Fruit fly (Drosophila melanogaster) whole organism, prepupa: ENCODE data around the gene SP1029.

Source experiments
- Blimp-1 ChIP-seq: fragments of 200-800 bp; sonication (Bioruptor generic); optimal IDR thresholded peaks from 3 replicates; lab custom pipeline; 2017; ENCODE audit warnings: missing biosample characterization, missing genetic modification characterization, mild to moderate bottlenecking, moderate library complexity, missing genetic modification reagents
- CG10631 ChIP-seq: fragments of 200-800 bp; sonication (Bioruptor generic); optimal IDR thresholded peaks from 2 replicates; lab custom pipeline; 2016; ENCODE audit warnings: missing biosample characterization, missing genetic modification characterization
- CG10669 ChIP-seq: fragments of 200-800 bp; sonication (Bioruptor generic); optimal IDR thresholded peaks from 3 replicates; lab custom pipeline; 2018; ENCODE audit warnings: missing biosample characterization, mild to moderate bottlenecking, missing genetic modification characterization, moderate library complexity
- CG11294 ChIP-seq: fragments of 200-800 bp; sonication (Bioruptor generic); IDR thresholded peaks from 2 replicates; pipeline ENCODE4 v1.3.6; 2022; ENCODE audit warnings: missing biosample characterization, missing genetic modification characterization
- CG11902 ChIP-seq: fragments of 200-800 bp; sonication (Bioruptor generic); optimal IDR thresholded peaks from 3 replicates; lab custom pipeline; 2016; ENCODE audit warnings: missing biosample characterization, missing genetic modification characterization
- CG3032 ChIP-seq: fragments of 200-800 bp; optimal IDR thresholded peaks from 2 replicates; lab custom pipeline; 2019; ENCODE audit warnings: missing biosample characterization, mild to moderate bottlenecking, missing genetic modification characterization, moderate library complexity
- CG31627 ChIP-seq: fragments of 200-800 bp; sonication (Bioruptor generic); optimal IDR thresholded peaks from 3 replicates; lab custom pipeline; 2016; ENCODE audit warnings: missing biosample characterization, missing genetic modification characterization
- CG32006 ChIP-seq: fragments of 200-800 bp; sonication (Bioruptor generic); optimal IDR thresholded peaks from 3 replicates; lab custom pipeline; 2017; ENCODE audit warnings: missing biosample characterization, mild to moderate bottlenecking, missing genetic modification characterization
- CG34406 ChIP-seq: fragments of 200-800 bp; sonication (Bioruptor generic); optimal IDR thresholded peaks from 3 replicates; lab custom pipeline; 2016; ENCODE audit warnings: missing biosample characterization, missing genetic modification characterization
- CG3919 ChIP-seq: fragments of 200-800 bp; sonication (Bioruptor generic); optimal IDR thresholded peaks from 3 replicates; lab custom pipeline; 2016; ENCODE audit warnings: missing biosample characterization, missing genetic modification characterization
- CG6163 ChIP-seq: fragments of 200-800 bp; sonication (Bioruptor generic); IDR thresholded peaks from 3 replicates; pipeline ENCODE4 v1.3.6; 2022; ENCODE audit warnings: missing biosample characterization, missing genetic modification characterization
- CG6276 ChIP-seq: fragments of 200-800 bp; sonication (Bioruptor generic); optimal IDR thresholded peaks from 2 replicates; lab custom pipeline; 2017; ENCODE audit warnings: missing biosample characterization, mild to moderate bottlenecking, missing genetic modification characterization
- CG6792 ChIP-seq: fragments of 200-800 bp; sonication (Bioruptor generic); optimal IDR thresholded peaks from 3 replicates; lab custom pipeline; 2016; ENCODE audit warnings: missing biosample characterization, missing genetic modification characterization
- CG6808 ChIP-seq: fragments of 200-800 bp; sonication (Bioruptor generic); optimal IDR thresholded peaks from 3 replicates; lab custom pipeline; 2017; ENCODE audit warnings: missing biosample characterization, missing genetic modification characterization, mild to moderate bottlenecking, moderate library complexity, missing genetic modification reagents
- CG6854 ChIP-seq: fragments of 200-800 bp; sonication (Bioruptor generic); optimal IDR thresholded peaks from 2 replicates; lab custom pipeline; 2017; ENCODE audit warnings: missing biosample characterization, mild to moderate bottlenecking, missing genetic modification characterization
- CG7368 ChIP-seq: fragments of 200-800 bp; sonication (Bioruptor generic); optimal IDR thresholded peaks from 3 replicates; lab custom pipeline; 2016; ENCODE audit warnings: missing biosample characterization, missing genetic modification characterization
- CG8119 ChIP-seq: fragments of 200-800 bp; sonication (Bioruptor generic); IDR thresholded peaks from 3 replicates; pipeline ENCODE4 v1.3.6; 2022; ENCODE audit warnings: missing biosample characterization, missing genetic modification characterization
- CG8319 ChIP-seq: fragments of 200-800 bp; sonication (Bioruptor generic); optimal IDR thresholded peaks from 3 replicates; lab custom pipeline; 2016; ENCODE audit warnings: missing biosample characterization, missing genetic modification characterization
- CG8632 ChIP-seq: fragments of 200-800 bp; sonication (Bioruptor generic); optimal IDR thresholded peaks from 3 replicates; lab custom pipeline; 2016; ENCODE audit warnings: missing biosample characterization, missing genetic modification characterization
- CG9139 ChIP-seq: fragments of 200-800 bp; sonication (Bioruptor generic); optimal IDR thresholded peaks from 3 replicates; lab custom pipeline; 2017; ENCODE audit warnings: missing biosample characterization, mild to moderate bottlenecking, missing genetic modification characterization
- Eip78C ChIP-seq: fragments of 200-800 bp; sonication (Bioruptor generic); peaks from one replicate; lab custom pipeline; 2016; ENCODE audit warnings: missing biosample characterization, missing genetic modification characterization
- Eip93F ChIP-seq: fragments of 200-800 bp; sonication (Bioruptor generic); optimal IDR thresholded peaks from 2 replicates; lab custom pipeline; 2016; ENCODE audit warnings: missing biosample characterization, mild to moderate bottlenecking, missing genetic modification characterization
- Ets96B ChIP-seq: fragments of 200-800 bp; optimal IDR thresholded peaks from 2 replicates; lab custom pipeline; 2019; ENCODE audit warnings: missing biosample characterization, mild to moderate bottlenecking, missing genetic modification characterization, moderate library complexity
- Hr38 ChIP-seq: sonication (Bioruptor generic); optimal IDR thresholded peaks from 2 replicates; lab custom pipeline; 2016; ENCODE audit warnings: missing biosample characterization, missing genetic modification characterization
- Hr4 ChIP-seq: fragments of 200-800 bp; sonication (Bioruptor generic); optimal IDR thresholded peaks from 3 replicates; lab custom pipeline; 2016; ENCODE audit warnings: missing biosample characterization, missing genetic modification characterization
- Met ChIP-seq: fragments of 200-800 bp; sonication (Bioruptor generic); optimal IDR thresholded peaks from 3 replicates; lab custom pipeline; 2016; ENCODE audit warnings: missing biosample characterization, missing genetic modification characterization
- OdsH ChIP-seq: fragments of 200-800 bp; sonication (Bioruptor generic); optimal IDR thresholded peaks from 3 replicates; lab custom pipeline; 2016; ENCODE audit warnings: missing biosample characterization, missing genetic modification characterization
- Smox ChIP-seq: fragments of 200-800 bp; sonication (Bioruptor generic); optimal IDR thresholded peaks from 3 replicates; lab custom pipeline; 2016; ENCODE audit warnings: missing biosample characterization, missing genetic modification characterization
- Sox102F ChIP-seq: fragments of 200-800 bp; sonication (Bioruptor generic); optimal IDR thresholded peaks from 2 replicates; lab custom pipeline; 2016; ENCODE audit warnings: missing biosample characterization, mild to moderate bottlenecking, missing genetic modification characterization
- Sox15 ChIP-seq: fragments of 200-800 bp; sonication (Bioruptor generic); optimal IDR thresholded peaks from 3 replicates; lab custom pipeline; 2016; ENCODE audit warnings: missing biosample characterization, missing genetic modification characterization
- acj6 ChIP-seq: fragments of 200-800 bp; sonication (Bioruptor generic); optimal IDR thresholded peaks from 3 replicates; lab custom pipeline; 2016; ENCODE audit warnings: missing biosample characterization, missing genetic modification characterization
- cyc ChIP-seq: fragments of 200-800 bp; sonication (Bioruptor generic); optimal IDR thresholded peaks from 3 replicates; lab custom pipeline; 2016; ENCODE audit warnings: missing biosample characterization, missing genetic modification characterization
- dsx ChIP-seq: fragments of 200-800 bp; optimal IDR thresholded peaks from 3 replicates; lab custom pipeline; 2019; ENCODE audit warnings: missing biosample characterization, mild to moderate bottlenecking, missing genetic modification characterization, moderate library complexity; ENCODE audit not compliant: poor library complexity, severe bottlenecking
- eg ChIP-seq: fragments of 200-800 bp; sonication (Bioruptor generic); IDR thresholded peaks from 3 replicates; pipeline ENCODE4 v1.3.6; 2022; ENCODE audit warnings: missing biosample characterization, missing genetic modification characterization
- esn ChIP-seq: fragments of 200-800 bp; sonication (Bioruptor generic); optimal IDR thresholded peaks from 2 replicates; lab custom pipeline; 2016; ENCODE audit warnings: missing biosample characterization, mild to moderate bottlenecking, missing genetic modification characterization, moderate library complexity
- fd59A ChIP-seq: fragments of 200-800 bp; sonication (Bioruptor generic); optimal IDR thresholded peaks from 2 replicates; lab custom pipeline; 2017; ENCODE audit warnings: missing biosample characterization, mild to moderate bottlenecking, missing genetic modification characterization, missing genetic modification reagents
- fd85E ChIP-seq: fragments of 200-800 bp; sonication (Bioruptor generic); optimal IDR thresholded peaks from 3 replicates; lab custom pipeline; 2016; ENCODE audit warnings: missing biosample characterization, missing genetic modification characterization
- fkh ChIP-seq: fragments of 200-800 bp; sonication (Bioruptor generic); optimal IDR thresholded peaks from 3 replicates; lab custom pipeline; 2017; ENCODE audit warnings: missing biosample characterization, mild to moderate bottlenecking, missing genetic modification characterization, moderate library complexity
- lz ChIP-seq: fragments of 200-800 bp; sonication (Bioruptor generic); optimal IDR thresholded peaks from 3 replicates; lab custom pipeline; 2016; ENCODE audit warnings: missing biosample characterization, missing genetic modification characterization
- pdm3 ChIP-seq: fragments of 200-800 bp; sonication (Bioruptor generic); optimal IDR thresholded peaks from 3 replicates; lab custom pipeline; 2016; ENCODE audit warnings: missing biosample characterization, missing genetic modification characterization
- salr ChIP-seq, 2 experiments: fragments of 200-800 bp; sonication (Bioruptor generic); optimal IDR thresholded peaks; 3 replicates each; lab custom pipeline; 2016 to 2018; ENCODE audit warnings: missing biosample characterization in 2 of 2, missing genetic modification characterization in 2 of 2, mild to moderate bottlenecking in 1 of 2
- spab ChIP-seq: fragments of 200-800 bp; sonication (Bioruptor generic); optimal IDR thresholded peaks from 2 replicates; lab custom pipeline; 2017; ENCODE audit warnings: missing biosample characterization, mild to moderate bottlenecking, missing genetic modification characterization, missing genetic modification reagents
- svp ChIP-seq: fragments of 200-800 bp; sonication (Bioruptor generic); peaks from one replicate; lab custom pipeline; 2016; ENCODE audit warnings: missing biosample characterization, missing genetic modification characterization
- vri ChIP-seq: fragments of 200-800 bp; sonication (Bioruptor generic); optimal IDR thresholded peaks from 3 replicates; lab custom pipeline; 2016; ENCODE audit warnings: missing biosample characterization, mild to moderate bottlenecking, missing genetic modification characterization

SP1029 gene

dm6 chr3R:29277009-29277408, 26.8 kb upstream of the SP1029 start (continued):
- TF ChIP-seq lz (GFP tag; lab: Kevin White, UChicago) (peak; percentile 86), dsx (GFP tag; lab: Kevin White, UChicago) (peak; percentile 87), eg (GFP tag; lab: Robert Waterston, UW) (peak; percentile 32; the same call in 1 of the 3 replicates), CG11902 (GFP tag; lab: Kevin White, UChicago) (peak; percentile 61), CG8632 (GFP tag; lab: Kevin White, UChicago) (peak; percentile 68), fd85E (GFP tag; lab: Kevin White, UChicago) (no peak), CG10631 (GFP tag; lab: Kevin White, UChicago) (peak; percentile 85), CG10669 (GFP tag; lab: Kevin White, UChicago) (peak; percentile 86), Blimp-1 (GFP tag; lab: Kevin White, UChicago) (peak; percentile 52), CG11294 (GFP tag; lab: Robert Waterston, UW) (no peak), Smox (GFP tag; lab: Kevin White, UChicago) (peak; percentile 89), CG32006 (GFP tag; lab: Kevin White, UChicago) (peak; percentile 59), CG8119 (GFP tag; lab: Robert Waterston, UW) (peak; percentile 45; the same call in 1 of the 3 replicates), fkh (GFP tag; lab: Kevin White, UChicago) (no peak), CG3919 (GFP tag; lab: Kevin White, UChicago) (peak; percentile 79), Ets96B (peak; percentile 93), CG6808 (GFP tag; lab: Kevin White, UChicago) (peak; percentile 84), Sox15 (GFP tag; lab: Kevin White, UChicago) (peak; percentile 76), Sox102F (GFP tag; lab: Kevin White, UChicago) (peak; percentile 91), spab (GFP tag; lab: Kevin White, UChicago) (peak; percentile 85), OdsH (GFP tag; lab: Kevin White, UChicago) (peak; percentile 79), svp (GFP tag; lab: Kevin White, UChicago) (peak; percentile 92), CG7368 (GFP tag; lab: Kevin White, UChicago) (peak; percentile 69)

dm6 chr3R:29274590-29274989, 24.3 kb upstream of the SP1029 start:
- TF ChIP-seq acj6 (GFP tag; lab: Kevin White, UChicago) (peak; percentile 6), pdm3 (GFP tag; lab: Kevin White, UChicago) (peak; percentile 14), CG9139 (GFP tag; lab: Kevin White, UChicago) (no peak), CG3919 (GFP tag; lab: Kevin White, UChicago) (peak; percentile 2), Eip78C (GFP tag; lab: Kevin White, UChicago) (peak; percentile 75), CG10631 (GFP tag; lab: Kevin White, UChicago) (no peak), Ets96B (no peak), CG6854 (GFP tag; lab: Kevin White, UChicago) (no peak), lz (GFP tag; lab: Kevin White, UChicago) (no peak), CG10669 (GFP tag; lab: Kevin White, UChicago) (no peak), cyc (GFP tag; lab: Kevin White, UChicago) (no peak), CG11294 (GFP tag; lab: Robert Waterston, UW) (no peak), Sox15 (GFP tag; lab: Kevin White, UChicago) (no peak), esn (GFP tag; lab: Kevin White, UChicago) (no peak), Hr4 (GFP tag; lab: Kevin White, UChicago) (peak; percentile 1), CG8632 (GFP tag; lab: Kevin White, UChicago) (no peak), OdsH (GFP tag; lab: Kevin White, UChicago) (no peak), CG34406 (GFP tag; lab: Kevin White, UChicago) (no peak)

dm6 chr3R:29273029-29273428, 22.8 kb upstream of the SP1029 start:
- TF ChIP-seq CG32006 (GFP tag; lab: Kevin White, UChicago) (no peak), Ets96B (peak; percentile 28), CG6808 (GFP tag; lab: Kevin White, UChicago) (peak; percentile 48), CG3032 (tag; lab: Kevin White, UChicago) (peak; percentile 61), Eip78C (GFP tag; lab: Kevin White, UChicago) (peak; percentile 73), CG10669 (GFP tag; lab: Kevin White, UChicago) (peak; percentile 11), eg (GFP tag; lab: Robert Waterston, UW) (no peak), CG6163 (GFP tag; lab: Robert Waterston, UW) (no peak; the same call in 2 of the 3 replicates), fd59A (peak; percentile 27), vri (GFP tag; lab: Kevin White, UChicago) (no peak), CG10631 (GFP tag; lab: Kevin White, UChicago) (no peak), Met (GFP tag; lab: Kevin White, UChicago) (no peak), CG6792 (GFP tag; lab: Kevin White, UChicago) (no peak), Sox102F (GFP tag; lab: Kevin White, UChicago) (no peak), CG34406 (GFP tag; lab: Kevin White, UChicago) (no peak), CG8319 (GFP tag; lab: Kevin White, UChicago) (no peak), Hr38 (GFP tag; lab: Kevin White, UChicago) (no peak), svp (GFP tag; lab: Kevin White, UChicago) (no peak), salr (GFP tag; optimal IDR thresholded peaks at IDR 0.05; lab: Kevin White, UChicago) (no peak), CG31627 (GFP tag; lab: Kevin White, UChicago) (no peak), Smox (GFP tag; lab: Kevin White, UChicago) (no peak), Eip93F (GFP tag; lab: Kevin White, UChicago) (no peak), CG3919 (GFP tag; lab: Kevin White, UChicago) (no peak), CG6276 (GFP tag; lab: Kevin White, UChicago) (no peak), CG8632 (GFP tag; lab: Kevin White, UChicago) (no peak), CG6854 (GFP tag; lab: Kevin White, UChicago) (no peak)
